Worm (Caenorhabditis elegans): ENCODE results near the gene F22E5.9.

DNA sequence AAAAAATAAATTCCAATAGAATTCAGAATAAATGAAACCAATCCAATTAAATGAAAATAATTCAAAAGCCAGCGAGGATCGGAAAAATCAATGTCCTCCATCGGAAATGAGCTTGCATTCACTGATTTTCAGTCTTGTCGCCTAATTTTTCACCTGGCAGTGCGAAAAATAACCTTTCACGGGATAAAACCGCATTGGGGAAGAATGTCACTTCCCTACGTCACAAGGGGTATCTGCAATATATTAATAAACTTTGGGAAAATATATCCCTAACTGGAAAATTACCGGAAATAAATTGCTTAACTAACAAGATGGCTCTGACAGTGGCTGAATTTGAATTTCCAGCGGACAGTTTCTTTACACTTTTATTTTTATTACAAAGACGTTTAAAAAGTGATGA is 32.9 kb upstream of the F22E5.9 start, which contains the start of gene sri-77:
- TF ChIP-seq snpc-4 (tag; optimal IDR thresholded peaks at IDR 0.05), result no peak
- no peak for TF ChIP-seq mdl-1 (tag; optimal IDR thresholded peaks at IDR 0.05)
- TF ChIP-seq lin-35 (GFP tag; optimal IDR thresholded peaks at IDR 0.05), result no peak
- no peak for TF ChIP-seq skn-1 (tag; optimal IDR thresholded peaks at IDR 0.05)
- no peak for TF ChIP-seq nhr-28 (tag; optimal IDR thresholded peaks at IDR 0.05)
- TF ChIP-seq nhr-85 (tag), result no peak
- no peak for TF ChIP-seq dpl-1 (GFP tag; optimal IDR thresholded peaks at IDR 0.05)

Data from whole organism, L1 larva.